Worm (Caenorhabditis elegans) whole organism, L3 larva: Measurements from ENCODE around the gene Y49F6B.12.

Source experiments
- elt-1 ChIP-seq: fragments of 150-350 bp; optimal IDR thresholded peaks from 2 replicates; lab custom pipeline; 2014; ENCODE audit warnings: missing biosample characterization, missing genetic modification characterization
- mdl-1 ChIP-seq: fragments of 150-350 bp; optimal IDR thresholded peaks from 2 replicates; lab custom pipeline; 2014; ENCODE audit warnings: missing biosample characterization, missing genetic modification characterization
- pha-4 ChIP-seq: fragments of 150-350 bp; optimal IDR thresholded peaks from 2 replicates; lab custom pipeline; 2014; ENCODE audit warnings: missing biosample characterization, missing genetic modification reagents, missing genetic modification characterization
- skn-1 ChIP-seq: fragments of 150-350 bp; optimal IDR thresholded peaks from 2 replicates; lab custom pipeline; 2014; ENCODE audit warnings: missing biosample characterization, missing genetic modification characterization
- snpc-4 ChIP-seq: fragments of 150-350 bp; optimal IDR thresholded peaks from 2 replicates; lab custom pipeline; 2014; ENCODE audit warnings: missing biosample characterization, missing genetic modification characterization
- unc-39 ChIP-seq: sonication (generic microtip); optimal IDR thresholded peaks from 4 replicates; lab custom pipeline; 2017; ENCODE audit warnings: missing biosample characterization, missing genetic modification characterization

DNA sequence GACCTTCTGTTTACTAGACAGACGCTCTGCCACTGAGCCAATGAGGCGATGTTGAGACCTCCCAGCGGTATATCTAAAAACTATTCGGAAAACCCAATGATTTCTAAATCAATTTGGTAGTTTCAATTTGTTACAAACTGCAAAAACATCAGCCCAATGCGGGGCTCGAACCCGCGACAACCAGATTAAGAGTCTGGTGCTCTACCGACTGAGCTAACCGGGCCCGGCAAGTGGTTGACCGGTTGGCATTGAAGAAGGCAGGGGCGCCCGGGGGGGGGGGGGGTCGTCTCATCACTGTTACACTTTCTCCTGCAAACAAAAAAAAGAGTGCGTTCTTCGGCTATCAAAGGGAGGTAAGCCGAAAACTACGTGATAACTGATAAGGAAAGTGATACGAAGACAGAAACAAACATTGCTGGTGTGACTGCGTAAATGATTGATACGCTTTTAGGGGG, 32.9 kb downstream of the Y49F6B.12 start:
- TF ChIP-seq skn-1 (tag; lab: Kevin White, UChicago) (no peak), pha-4 (no peak), mdl-1 (tag; lab: Kevin White, UChicago) (no peak), unc-39 (no peak), elt-1 (tag; lab: Kevin White, UChicago) (no peak), snpc-4 (tag; lab: Kevin White, UChicago) (no peak)
